Worm (Caenorhabditis elegans) whole organism, early embryonic: ENCODE measurements around the gene nhr-186.

Source experiments
- B0310.2 ChIP-seq: sonication (generic microtip); optimal IDR thresholded peaks from 2 replicates; lab custom pipeline; 2016; ENCODE audit warnings: mild to moderate bottlenecking, missing genetic modification characterization, missing compliant biosample characterization
- F13C5.2 ChIP-seq: sonication (generic microtip); optimal IDR thresholded peaks from 2 replicates; lab custom pipeline; 2017; ENCODE audit warnings: mild to moderate bottlenecking, missing genetic modification characterization, inconsistent platforms, missing compliant biosample characterization
- aly-1 ChIP-seq: sonication (generic microtip); optimal IDR thresholded peaks from 2 replicates; lab custom pipeline; 2016; ENCODE audit warnings: missing genetic modification characterization, missing compliant biosample characterization
- ama-1 ChIP-seq: fragments of 150-350 bp; optimal IDR thresholded peaks from 2 replicates; lab custom pipeline; 2014
- ceh-13 ChIP-seq: fragments of 200-800 bp; sonication (Bioruptor generic); optimal IDR thresholded peaks from 2 replicates; lab custom pipeline; 2018; ENCODE audit warnings: mild to moderate bottlenecking, missing genetic modification characterization, missing compliant biosample characterization
- ceh-36 ChIP-seq: sonication (generic microtip); optimal IDR thresholded peaks from 2 replicates; lab custom pipeline; 2016; ENCODE audit warnings: missing genetic modification characterization, inconsistent platforms, missing compliant biosample characterization
- ets-7 ChIP-seq: sonication (generic microtip); optimal IDR thresholded peaks from 2 replicates; lab custom pipeline; 2016; ENCODE audit warnings: missing genotype, missing genetic modification characterization, missing compliant biosample characterization
- flt-1 ChIP-seq: fragments of 200-800 bp; sonication (Bioruptor generic); IDR thresholded peaks from 2 replicates; pipeline ENCODE4 v1.3.6; 2022; ENCODE audit warnings: missing genetic modification characterization, missing compliant biosample characterization
- hmbx-1 ChIP-seq: sonication (generic microtip); optimal IDR thresholded peaks from 2 replicates; lab custom pipeline; 2016; ENCODE audit warnings: mild to moderate bottlenecking, missing genetic modification characterization, missing compliant biosample characterization
- hmg-4 ChIP-seq: fragments of 200-800 bp; sonication (Bioruptor generic); optimal IDR thresholded peaks from 2 replicates; lab custom pipeline; 2018; ENCODE audit warnings: mild to moderate bottlenecking, missing genetic modification characterization, missing compliant biosample characterization
- hnd-1 ChIP-seq: sonication (generic microtip); optimal IDR thresholded peaks from 2 replicates; lab custom pipeline; 2016; ENCODE audit warnings: missing genetic modification characterization, missing compliant biosample characterization
- pes-1 ChIP-seq: fragments of 200-800 bp; sonication (Bioruptor generic); IDR thresholded peaks from 2 replicates; pipeline ENCODE4 v1.3.6; 2022; ENCODE audit warnings: missing genetic modification reagents, missing genetic modification characterization, missing compliant biosample characterization
- scrt-1 ChIP-seq: fragments of 200-800 bp; sonication (Bioruptor generic); IDR thresholded peaks from 2 replicates; pipeline ENCODE4 v1.3.6; 2022; ENCODE audit warnings: missing genetic modification characterization, missing compliant biosample characterization
- sea-1 ChIP-seq: fragments of 200-800 bp; sonication (Bioruptor generic); conservative IDR thresholded peaks from 2 replicates; pipeline ENCODE4 v1.3.6; 2022; ENCODE audit warnings: missing genetic modification characterization, missing compliant biosample characterization
- tbx-11 ChIP-seq: fragments of 200-800 bp; sonication (Bioruptor generic); IDR thresholded peaks from 2 replicates; pipeline ENCODE4 v1.3.6; 2022; ENCODE audit warnings: missing genetic modification characterization, missing compliant biosample characterization
- tbx-37 ChIP-seq: fragments of 200-800 bp; sonication (Bioruptor generic); conservative IDR thresholded peaks from 2 replicates; pipeline ENCODE4 v1.3.6; 2022; ENCODE audit warnings: missing genetic modification reagents, missing genetic modification characterization, missing compliant biosample characterization
- tra-4 ChIP-seq: sonication (generic microtip); optimal IDR thresholded peaks from 2 replicates; lab custom pipeline; 2017; ENCODE audit warnings: missing genetic modification characterization, missing compliant biosample characterization

The nhr-186 gene

ce11 chrV:3831616-3832015, 23.1 kb downstream of the nhr-186 start, which contains the start of gene H10D18.5:
Gene H10D18.5, minus strand, starts transcription at chrV:3831716.
- TF ChIP-seq ama-1 (lab: Kevin White, UChicago) (no peak), tbx-11 (no peak), hnd-1 (tag; lab: Kevin White, UChicago) (no peak)

DNA sequence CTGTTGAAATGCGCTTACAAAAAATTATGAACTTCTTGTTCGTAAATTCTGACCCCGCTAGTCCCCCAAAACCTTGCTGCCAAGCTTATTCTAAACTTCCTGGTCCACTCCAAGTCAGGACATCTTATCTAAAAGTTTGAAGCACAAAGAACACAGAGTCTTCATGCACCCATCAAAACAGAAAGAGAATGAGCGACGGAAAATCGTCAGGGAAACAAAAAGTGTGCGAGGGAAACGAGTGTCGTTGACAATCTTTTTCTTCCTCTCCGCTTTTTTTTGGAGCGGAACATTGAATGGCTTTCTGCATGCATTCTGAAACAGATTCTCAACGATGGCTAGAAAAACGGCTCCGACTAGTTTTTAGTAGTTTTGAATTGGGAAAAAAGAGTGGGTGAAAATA, 29.6 kb downstream of the nhr-186 start:
- TF ChIP-seq ama-1 (lab: Kevin White, UChicago) (no peak), ceh-13 (GFP tag; lab: Kevin White, UChicago) (no peak), B0310.2 (no peak), sea-1 (GFP tag; lab: Robert Waterston, UW) (no peak), aly-1 (tag; lab: Kevin White, UChicago) (no peak), hmg-4 (GFP tag; lab: Kevin White, UChicago) (no peak), ceh-36 (no peak), hmbx-1 (no peak), hnd-1 (tag; lab: Kevin White, UChicago) (no peak), scrt-1 (GFP tag; lab: Robert Waterston, UW) (no peak), ets-7 (tag; lab: Kevin White, UChicago) (no peak), tbx-37 (GFP tag; lab: Robert Waterston, UW) (no peak), F13C5.2 (tag; lab: Kevin White, UChicago) (no peak), tbx-11 (no peak), flt-1 (GFP tag; lab: Robert Waterston, UW) (no peak), pes-1 (GFP tag; lab: Robert Waterston, UW) (no peak), tra-4 (tag; lab: Kevin White, UChicago) (no peak)

- no peak for TF ChIP-seq ceh-13 (GFP tag; lab: Kevin White, UChicago)
- TF ChIP-seq scrt-1 (GFP tag; lab: Robert Waterston, UW): no peak
- no peak for TF ChIP-seq ama-1 (lab: Kevin White, UChicago)
- no peak for TF ChIP-seq tra-4 (tag; lab: Kevin White, UChicago)
- TF ChIP-seq ets-7 (tag; lab: Kevin White, UChicago): no peak
- TF ChIP-seq tbx-11: no peak
- TF ChIP-seq hmg-4 (GFP tag; lab: Kevin White, UChicago): no peak
- TF ChIP-seq pes-1 (GFP tag; lab: Robert Waterston, UW): no peak
- TF ChIP-seq B0310.2: no peak
- TF ChIP-seq hnd-1 (tag; lab: Kevin White, UChicago): no peak
- TF ChIP-seq aly-1 (tag; lab: Kevin White, UChicago): no peak
- no peak for TF ChIP-seq tbx-37 (GFP tag; lab: Robert Waterston, UW)
- TF ChIP-seq ceh-36: no peak
- TF ChIP-seq hmbx-1: no peak
- TF ChIP-seq F13C5.2 (tag; lab: Kevin White, UChicago): no peak
- no peak for TF ChIP-seq sea-1 (GFP tag; lab: Robert Waterston, UW)
- no peak for TF ChIP-seq flt-1 (GFP tag; lab: Robert Waterston, UW)
Measured at ce11 chrV:3820875-3821274, 33.9 kb downstream of the nhr-186 start.

DNA sequence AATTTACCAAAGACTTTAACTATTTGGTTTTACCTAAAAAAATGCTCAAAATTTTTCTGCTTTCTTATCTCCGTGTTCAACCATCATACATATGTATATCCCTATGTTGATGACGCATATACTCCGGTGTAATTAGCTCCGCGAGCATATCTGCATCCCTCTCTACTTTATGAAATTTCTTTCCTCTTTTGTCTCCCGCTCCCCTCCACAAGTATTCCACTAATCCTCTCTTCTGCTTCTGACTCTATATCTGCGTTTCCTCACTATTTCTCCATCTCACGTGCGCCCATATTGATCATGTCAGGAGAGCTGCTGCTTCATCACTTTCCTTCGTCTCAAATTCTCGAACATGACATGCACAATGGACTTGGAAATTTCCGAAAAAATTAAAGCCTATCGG, 39.8 kb downstream of the nhr-186 start, which contains the start of gene H10D18.1:
H10D18.1 (plus strand) TSS at position 277 of the 400 bp plus-strand sequence.
- TF ChIP-seq ceh-36 (no peak), hmg-4 (GFP tag; lab: Kevin White, UChicago) (no peak), B0310.2 (no peak), tbx-37 (GFP tag; lab: Robert Waterston, UW) (no peak), aly-1 (tag; lab: Kevin White, UChicago) (no peak), ceh-13 (GFP tag; lab: Kevin White, UChicago) (no peak), hmbx-1 (no peak), F13C5.2 (tag; lab: Kevin White, UChicago) (no peak), hnd-1 (tag; lab: Kevin White, UChicago) (no peak), ets-7 (tag; lab: Kevin White, UChicago) (no peak)

- TF ChIP-seq hmbx-1 (no peak), B0310.2 (no peak), F13C5.2 (tag; lab: Kevin White, UChicago) (no peak), scrt-1 (GFP tag; lab: Robert Waterston, UW) (no peak), sea-1 (GFP tag; lab: Robert Waterston, UW) (no peak), ama-1 (lab: Kevin White, UChicago) (no peak), ceh-36 (no peak), pes-1 (GFP tag; lab: Robert Waterston, UW) (no peak), ets-7 (tag; lab: Kevin White, UChicago) (no peak), tra-4 (tag; lab: Kevin White, UChicago) (no peak), hmg-4 (GFP tag; lab: Kevin White, UChicago) (no peak), hnd-1 (tag; lab: Kevin White, UChicago) (no peak), aly-1 (tag; lab: Kevin White, UChicago) (no peak), tbx-37 (GFP tag; lab: Robert Waterston, UW) (no peak), flt-1 (GFP tag; lab: Robert Waterston, UW) (no peak), ceh-13 (GFP tag; lab: Kevin White, UChicago) (no peak), tbx-11 (no peak)
Measured at ce11 chrV:3814009-3814408, 40.7 kb downstream of the nhr-186 start.

DNA sequence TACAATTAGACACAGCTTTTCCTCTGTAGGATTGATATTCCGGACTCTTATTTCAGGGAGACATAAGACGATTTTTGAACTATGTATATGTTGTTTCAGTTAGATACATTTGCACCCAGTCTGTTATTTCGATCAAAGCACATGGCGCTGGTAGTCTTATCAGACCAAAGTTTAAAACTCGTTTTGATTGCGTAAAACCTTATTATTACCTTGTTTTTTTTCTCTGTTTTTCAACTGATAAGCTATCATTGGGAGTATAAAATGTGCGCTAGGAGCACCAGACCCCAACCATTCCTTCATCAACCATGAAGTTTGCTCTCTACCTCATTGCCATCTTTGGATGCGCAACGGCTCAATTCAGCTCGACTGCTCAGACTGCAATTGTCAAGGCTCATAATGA, 42.5 kb downstream of the nhr-186 start, which contains the start of gene scl-12:
scl-12 (plus strand) TSS at position 301 of the 400 bp plus-strand sequence.
- TF ChIP-seq F13C5.2 (tag; lab: Kevin White, UChicago): no peak
- TF ChIP-seq ceh-13 (GFP tag; lab: Kevin White, UChicago): no peak
- TF ChIP-seq hnd-1 (tag; lab: Kevin White, UChicago): no peak
- TF ChIP-seq B0310.2: no peak
- TF ChIP-seq ama-1 (lab: Kevin White, UChicago): no peak
- TF ChIP-seq hmg-4 (GFP tag; lab: Kevin White, UChicago): no peak
- no peak for TF ChIP-seq ets-7 (tag; lab: Kevin White, UChicago)
- no peak for TF ChIP-seq pes-1 (GFP tag; lab: Robert Waterston, UW)
- no peak for TF ChIP-seq tbx-11
- no peak for TF ChIP-seq hmbx-1
- no peak for TF ChIP-seq aly-1 (tag; lab: Kevin White, UChicago)
- TF ChIP-seq flt-1 (GFP tag; lab: Robert Waterston, UW): no peak
- no peak for TF ChIP-seq sea-1 (GFP tag; lab: Robert Waterston, UW)
- no peak for TF ChIP-seq tbx-37 (GFP tag; lab: Robert Waterston, UW)
- TF ChIP-seq tra-4 (tag; lab: Kevin White, UChicago): no peak
- no peak for TF ChIP-seq scrt-1 (GFP tag; lab: Robert Waterston, UW)

- no peak for TF ChIP-seq ama-1 (lab: Kevin White, UChicago)
- TF ChIP-seq ets-7 (tag; lab: Kevin White, UChicago): no peak
Measured at ce11 chrV:3811541-3811940, 43.2 kb downstream of the nhr-186 start, which contains the start of gene scl-13. Gene scl-13, minus strand, starts transcription at chrV:3811641.
